Worm (Caenorhabditis elegans) whole organism, L1 larva: Measurements from ENCODE around the gene ddb-1.

Source experiments
- aha-1 ChIP-seq: fragments of 150-350 bp; optimal IDR thresholded peaks from 2 replicates; lab custom pipeline; 2014; ENCODE audit warnings: missing biosample characterization, missing genetic modification characterization
- aly-2 ChIP-seq: fragments of 150-350 bp; optimal IDR thresholded peaks from 2 replicates; lab custom pipeline; 2014; ENCODE audit warnings: missing biosample characterization, missing genetic modification characterization
- lin-15B ChIP-seq: fragments of 150-350 bp; sonication (generic microtip); optimal IDR thresholded peaks from 3 replicates; lab custom pipeline; 2014; ENCODE audit warnings: missing biosample characterization, missing genetic modification characterization
- lin-39 ChIP-seq: fragments of 150-350 bp; optimal IDR thresholded peaks from 2 replicates; lab custom pipeline; 2014; ENCODE audit warnings: missing biosample characterization, missing genetic modification reagents, missing genetic modification characterization
- mdl-1 ChIP-seq, 2 experiments: fragments of 150-350 bp; optimal IDR thresholded peaks; 2 replicates each; lab custom pipeline; 2014 to 2017; ENCODE audit warnings: missing biosample characterization in 2 of 2, missing genetic modification characterization in 2 of 2, inconsistent platforms in 1 of 2
- nhr-11 ChIP-seq: fragments of 150-350 bp; optimal IDR thresholded peaks from 2 replicates; lab custom pipeline; 2014; ENCODE audit warnings: missing biosample characterization, missing genetic modification characterization
- nhr-28 ChIP-seq: fragments of 150-350 bp; optimal IDR thresholded peaks from 2 replicates; lab custom pipeline; 2014; ENCODE audit warnings: missing biosample characterization, missing genetic modification characterization
- nhr-77 ChIP-seq: fragments of 150-350 bp; optimal IDR thresholded peaks from 2 replicates; lab custom pipeline; 2014; ENCODE audit warnings: missing biosample characterization, missing genetic modification characterization
- unc-62 ChIP-seq: fragments of 150-350 bp; optimal IDR thresholded peaks from 2 replicates; lab custom pipeline; 2014; ENCODE audit warnings: missing biosample characterization, missing genetic modification reagents, missing genetic modification characterization
- ztf-4 ChIP-seq: fragments of 150-350 bp; optimal IDR thresholded peaks from 2 replicates; lab custom pipeline; 2014; ENCODE audit warnings: missing biosample characterization, missing genetic modification characterization

- TF ChIP-seq nhr-28 (tag; lab: Kevin White, UChicago) (no peak), aly-2 (tag; lab: Kevin White, UChicago) (no peak), lin-39 (tag; lab: Kevin White, UChicago) (no peak), ztf-4 (no peak), nhr-11 (tag; lab: Kevin White, UChicago) (no peak), mdl-1 (tag; optimal IDR thresholded peaks at IDR 0.05; lab: Kevin White, UChicago) (no peak), lin-15B (tag; lab: Kevin White, UChicago) (no peak), aha-1 (tag; lab: Kevin White, UChicago) (no peak), unc-62 (GFP tag; lab: Kevin White, UChicago) (no peak), nhr-77 (tag; lab: Kevin White, UChicago) (no peak)
Observed at ce11 chrIV:12089551-12089950, 31.4 kb downstream of the ddb-1 start, which contains the start of gene F11A10.6.
